Worm (Caenorhabditis elegans) whole organism, L4 larva: ENCODE data around the gene T24D5.6.

ENCODE experiments used
- F49E8.2 ChIP-seq: sonication (generic microtip); optimal IDR thresholded peaks from 2 replicates; lab custom pipeline; 2016; ENCODE audit warnings: missing compliant biosample characterization, mild to moderate bottlenecking, missing genetic modification characterization, borderline replicate concordance
- attf-4 ChIP-seq: sonication (generic microtip); optimal IDR thresholded peaks from 3 replicates; lab custom pipeline; 2017; ENCODE audit warnings: missing biosample characterization, missing genetic modification characterization
- ceh-28 ChIP-seq: fragments of 150-350 bp; optimal IDR thresholded peaks from 2 replicates; lab custom pipeline; 2014; ENCODE audit warnings: missing biosample characterization, missing genetic modification reagents, missing genetic modification characterization
- ces-1 ChIP-seq: fragments of 150-350 bp; sonication (generic microtip); optimal IDR thresholded peaks from 4 replicates; lab custom pipeline; 2014; ENCODE audit warnings: missing biosample characterization, missing genetic modification reagents, missing genetic modification characterization
- dmd-9 ChIP-seq: fragments of 200-800 bp; sonication (Bioruptor generic); IDR thresholded peaks from 2 replicates; pipeline ENCODE4 v1.3.6; 2022; ENCODE audit warnings: missing genetic modification reagents, missing genetic modification characterization, missing compliant biosample characterization
- jun-1 ChIP-seq: fragments of 150-350 bp; optimal IDR thresholded peaks from 2 replicates; lab custom pipeline; 2014; ENCODE audit warnings: missing biosample characterization, missing genetic modification reagents, missing genetic modification characterization
- nhr-6 ChIP-seq: fragments of 150-350 bp; optimal IDR thresholded peaks from 2 replicates; lab custom pipeline; 2014; ENCODE audit warnings: missing biosample characterization, missing genetic modification characterization
- pha-4 ChIP-seq, 2 experiments: fragments of 150-350 bp in 1 of 2; fragments of 200-800 bp in 1 of 2; sonication (Bioruptor generic) in 1 of 2; IDR thresholded peaks in 1 of 2; optimal IDR thresholded peaks in 1 of 2; 2 replicates each; pipeline versions ENCODE4 v1.3.6 to Lab custom; 2014 to 2022; ENCODE audit warnings: missing genetic modification characterization in 2 of 2, missing genetic modification reagents in 2 of 2, missing biosample characterization in 1 of 2, missing compliant biosample characterization in 1 of 2
- pqm-1 ChIP-seq: sonication (generic microtip); optimal IDR thresholded peaks from 2 replicates; lab custom pipeline; 2017; ENCODE audit warnings: missing biosample characterization, missing genetic modification characterization
- unc-130 ChIP-seq: sonication (generic microtip); optimal IDR thresholded peaks from 2 replicates; lab custom pipeline; 2016; ENCODE audit warnings: missing genetic modification reagents, missing genetic modification characterization, missing compliant biosample characterization
- zfp-3 ChIP-seq: fragments of 200-800 bp; sonication (Bioruptor generic); conservative IDR thresholded peaks from 2 replicates; pipeline ENCODE4 v1.3.6; 2022; ENCODE audit warnings: missing genetic modification reagents, missing genetic modification characterization, missing compliant biosample characterization
- ztf-11 ChIP-seq: fragments of 150-350 bp; optimal IDR thresholded peaks from 2 replicates; lab custom pipeline; 2014; ENCODE audit warnings: missing biosample characterization, missing genetic modification characterization

ce11 chrX:12629257-12629656 is 25.8 kb downstream of the T24D5.6 start:
- TF ChIP-seq pha-4 (GFP tag; IDR thresholded peaks at IDR 0.05; lab: Robert Waterston, UW) (no peak), pha-4 (tag; optimal IDR thresholded peaks at IDR 0.05; lab: Kevin White, UChicago) (no peak), nhr-6 (tag; lab: Kevin White, UChicago) (no peak), jun-1 (tag; lab: Kevin White, UChicago) (no peak), dmd-9 (GFP tag; lab: Robert Waterston, UW) (no peak), ces-1 (no peak), unc-130 (GFP tag; lab: Kevin White, UChicago) (no peak), zfp-3 (GFP tag; lab: Robert Waterston, UW) (no peak), F49E8.2 (tag; lab: Kevin White, UChicago) (no peak), ceh-28 (tag; lab: Kevin White, UChicago) (no peak), ztf-11 (no peak), attf-4 (no peak), pqm-1 (no peak)
